Worm (Caenorhabditis elegans): ENCODE results near the gene slo-2.

Gene slo-2

ce11 chrX:11375509-11375908 lies 30.2 kb downstream of the slo-2 start, which contains the start of gene F42E11.3:
F42E11.3 (minus strand) TSS chrX:11375609.
- TF ChIP-seq ama-1 (optimal IDR thresholded peaks at IDR 0.05) (peak; percentile 31), tbx-2 (tag; optimal IDR thresholded peaks at IDR 0.05) (no peak)

ce11 chrX:11370090-11370489 lies 35.6 kb downstream of the slo-2 start:
- TF ChIP-seq che-1 (tag; optimal IDR thresholded peaks at IDR 0.05): no peak
- TF ChIP-seq pros-1 (tag; optimal IDR thresholded peaks at IDR 0.05): no peak
- no peak for TF ChIP-seq C38D4.7 (GFP tag; optimal IDR thresholded peaks at IDR 0.05)
- TF ChIP-seq sox-4 (tag; optimal IDR thresholded peaks at IDR 0.05): no peak
- no peak for TF ChIP-seq pha-4 (tag; optimal IDR thresholded peaks at IDR 0.05)
- TF ChIP-seq ceh-22 (tag; optimal IDR thresholded peaks at IDR 0.05): no peak
- no peak for TF ChIP-seq hlh-30 (tag; optimal IDR thresholded peaks at IDR 0.05; ENCODE audit: insufficient read depth)
- no peak for TF ChIP-seq fkh-10 (GFP tag; optimal IDR thresholded peaks at IDR 0.05)

- TF ChIP-seq C38D4.7 (GFP tag; optimal IDR thresholded peaks at IDR 0.05) (no peak), npax-4 (tag; optimal IDR thresholded peaks at IDR 0.05) (no peak), unc-42 (tag; optimal IDR thresholded peaks at IDR 0.05) (peak; percentile 54), K02D7.2 (tag; optimal IDR thresholded peaks at IDR 0.05) (no peak), unc-55 (GFP tag; optimal IDR thresholded peaks at IDR 0.05) (peak; percentile 54), odd-2 (tag; optimal IDR thresholded peaks at IDR 0.05) (no peak), tbx-2 (tag; optimal IDR thresholded peaks at IDR 0.05) (peak; percentile 29), che-1 (tag; optimal IDR thresholded peaks at IDR 0.05) (no peak), nhr-11 (tag; optimal IDR thresholded peaks at IDR 0.05) (no peak), hlh-13 (GFP tag; optimal IDR thresholded peaks at IDR 0.05) (no peak), hlh-6 (tag; optimal IDR thresholded peaks at IDR 0.05) (no peak), ceh-2 (tag; optimal IDR thresholded peaks at IDR 0.05) (no peak)
These were observed 36.9 kb downstream of the slo-2 start for ce11 chrX:11368845-11369244.

ce11 chrX:11368417-11368816 lies 37.3 kb downstream of the slo-2 start, which contains the start of gene ttyh-1:
ttyh-1 (plus strand) TSS chrX:11368717.
- TF ChIP-seq ttx-3 (tag; optimal IDR thresholded peaks at IDR 0.05): no peak
- no peak for TF ChIP-seq lim-6 (tag; optimal IDR thresholded peaks at IDR 0.05)
- TF ChIP-seq K09A11.1 (tag; optimal IDR thresholded peaks at IDR 0.05; ENCODE audit: insufficient read depth): no peak
- no peak for TF ChIP-seq unc-42 (tag; optimal IDR thresholded peaks at IDR 0.05)
- TF ChIP-seq elt-2 (tag; optimal IDR thresholded peaks at IDR 0.05): no peak
- no peak for TF ChIP-seq F13H6.1 (tag; optimal IDR thresholded peaks at IDR 0.05)
- TF ChIP-seq unc-86 (tag; optimal IDR thresholded peaks at IDR 0.05): no peak
- TF ChIP-seq ceh-22 (tag; optimal IDR thresholded peaks at IDR 0.05): no peak
- TF ChIP-seq ceh-48 (tag; optimal IDR thresholded peaks at IDR 0.05): no peak
- TF ChIP-seq hlh-13 (GFP tag; optimal IDR thresholded peaks at IDR 0.05): no peak
- no peak for TF ChIP-seq unc-55 (GFP tag; optimal IDR thresholded peaks at IDR 0.05)

ce11 chrX:11367640-11368039 lies 38.1 kb downstream of the slo-2 start:
- TF ChIP-seq unc-42 (tag; optimal IDR thresholded peaks at IDR 0.05) (peak; percentile 78), ahr-1 (tag; optimal IDR thresholded peaks at IDR 0.05) (no peak), tbx-2 (tag; optimal IDR thresholded peaks at IDR 0.05) (peak; percentile 25), syd-9 (tag; optimal IDR thresholded peaks at IDR 0.05) (no peak), sdc-2 (tag; optimal IDR thresholded peaks at IDR 0.05) (no peak), unc-55 (GFP tag; optimal IDR thresholded peaks at IDR 0.05) (peak; percentile 2), ceh-31 (tag; optimal IDR thresholded peaks at IDR 0.05) (peak; percentile 67), pqm-1 (tag; optimal IDR thresholded peaks at IDR 0.05) (no peak), fkh-6 (tag; optimal IDR thresholded peaks at IDR 0.05) (no peak), ceh-30 (tag; optimal IDR thresholded peaks at IDR 0.05) (no peak), ref-2 (tag; optimal IDR thresholded peaks at IDR 0.05) (peak; percentile 26), K02D7.2 (tag; optimal IDR thresholded peaks at IDR 0.05) (no peak)

Measured in whole organism, late embryonic.